Worm (Caenorhabditis elegans): ENCODE measurements around the gene sri-60.
"Not testable (repeated sequence)": the region's sequence is repeated elsewhere in the genome, so short reads cannot be mapped to it uniquely, and the experiment has no call there.

sri-60 gene

ce11 chrII:2677534-2678168, 25.0 kb downstream of the sri-60 start, which contains the start of gene F22E5.17:
Gene F22E5.17 (plus strand): TSS chrII:2678041.
- TF ChIP-seq unc-62 (GFP tag; optimal IDR thresholded peaks at IDR 0.05): no peak

ce11 chrII:2673534-2673933, 29.1 kb downstream of the sri-60 start, which contains the start of the genes F22E5.20 and F22E5.1:
Gene F22E5.20 (minus strand): TSS chrII:2673634.
Gene F22E5.1 (plus strand): TSS chrII:2673775.
- TF ChIP-seq unc-62 (GFP tag; optimal IDR thresholded peaks at IDR 0.05): not testable (repeated sequence)

DNA sequence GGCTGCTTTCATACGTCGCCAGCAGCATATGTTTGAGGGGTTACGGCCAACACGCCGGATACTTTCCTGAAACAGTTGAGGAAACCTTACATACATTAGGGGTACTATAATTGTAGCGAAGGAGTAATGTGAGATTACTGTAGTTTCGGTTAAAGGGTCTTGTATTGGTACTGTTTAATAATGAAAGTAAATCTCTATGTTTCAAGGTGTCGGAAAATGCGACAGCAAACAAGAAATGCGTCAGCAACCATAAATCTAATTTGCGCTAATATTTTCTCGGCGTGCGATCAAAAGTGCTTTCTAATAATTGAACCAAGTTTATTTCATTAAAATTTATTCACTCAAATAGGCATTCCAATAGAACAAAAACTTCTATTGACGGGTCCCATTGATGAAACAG, 30.3 kb downstream of the sri-60 start, which contains the start of gene sri-57:
Gene sri-57, minus strand, starts transcription at position 101 of the 400 bp plus-strand sequence.
- not testable (repeated sequence) for TF ChIP-seq unc-62 (GFP tag; optimal IDR thresholded peaks at IDR 0.05)

DNA sequence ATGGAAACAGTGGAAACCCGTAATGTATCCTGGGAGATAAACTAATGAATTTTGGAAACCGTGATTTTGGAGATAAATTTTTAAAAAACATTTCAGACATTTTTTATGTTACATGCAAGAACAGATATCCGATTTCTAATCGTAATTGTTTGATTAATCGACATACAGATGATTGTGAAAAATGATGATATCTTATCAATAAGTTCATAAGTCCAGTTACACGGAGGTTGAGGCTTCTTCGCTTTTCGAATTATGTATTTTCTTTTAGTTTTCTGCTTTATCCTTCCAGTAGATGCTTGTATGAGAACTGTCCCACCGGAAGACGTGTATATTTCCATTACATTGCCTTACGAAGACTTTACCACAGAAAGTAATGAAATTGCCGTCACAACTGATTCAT, 37.1 kb downstream of the sri-60 start, which contains the start of gene F22E5.22:
Gene F22E5.22, plus strand, starts transcription at position 301 of the 400 bp plus-strand sequence.
- TF ChIP-seq unc-62 (GFP tag; optimal IDR thresholded peaks at IDR 0.05): no peak

ce11 chrII:2665081-2665480, 37.6 kb downstream of the sri-60 start, which contains the start of gene F22E5.2:
Gene F22E5.2 (plus strand): TSS chrII:2665381.
- TF ChIP-seq unc-62 (GFP tag; optimal IDR thresholded peaks at IDR 0.05): not testable (repeated sequence)

- TF ChIP-seq unc-62 (GFP tag; optimal IDR thresholded peaks at IDR 0.05): no peak
These were observed 43.3 kb downstream of the sri-60 start, which contains the start of gene gcy-21 for ce11 chrII:2659364-2659763. Gene gcy-21 (plus strand): TSS chrII:2659664.

DNA sequence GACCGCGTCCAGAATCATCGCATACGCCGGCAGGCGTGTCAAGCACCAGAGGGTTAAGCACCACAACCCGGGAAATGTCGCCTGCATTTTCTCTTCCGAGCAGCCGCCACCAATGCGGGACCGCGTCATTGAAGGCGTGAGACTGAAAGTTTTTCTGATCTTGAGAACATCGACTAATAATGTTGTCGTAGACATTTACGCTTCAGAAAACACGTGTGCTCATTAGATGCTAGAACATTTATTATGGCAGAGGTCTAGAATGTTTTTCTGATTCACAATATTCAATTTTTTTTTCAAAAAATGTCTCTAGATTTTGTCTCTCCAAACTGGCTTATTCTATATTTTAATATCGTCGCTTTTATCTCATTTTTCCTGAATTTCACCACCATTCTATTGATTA, 46.1 kb downstream of the sri-60 start, which contains the start of gene sri-47:
Gene sri-47, plus strand, starts transcription at position 301 of the 400 bp plus-strand sequence.
- no peak for TF ChIP-seq unc-62 (GFP tag; optimal IDR thresholded peaks at IDR 0.05)
